Fruit fly (Drosophila melanogaster): ENCODE measurements around the gene HP6.

Gene HP6

dm6 chr2L:4583306-4583705 is 5.3 kb upstream of the HP6 start (continued):
- TF ChIP-seq p53 (GFP tag; optimal IDR thresholded peaks at IDR 0.05) (no peak), CG3726 (GFP tag; IDR thresholded peaks at IDR 0.05) (0 out of 3 replicates have a peak, but pooled peaks have one; percentile 21), zf30C (GFP tag; optimal IDR thresholded peaks at IDR 0.05) (no peak), h (optimal IDR thresholded peaks at IDR 0.05) (no peak), Fer2 (tag; optimal IDR thresholded peaks at IDR 0.05) (no peak), CG3163 (GFP tag; optimal IDR thresholded peaks at IDR 0.05) (no peak), CG6272 (GFP tag; IDR thresholded peaks at IDR 0.05) (0 out of 2 replicates have a peak, but pooled peaks have one; percentile 18), salm (tag; optimal IDR thresholded peaks at IDR 0.05) (peak; percentile 42), Mad (GFP tag; optimal IDR thresholded peaks at IDR 0.05) (peak; percentile 34), CG4854 (GFP tag; optimal IDR thresholded peaks at IDR 0.05) (no peak), CG2199 (GFP tag; IDR thresholded peaks at IDR 0.05) (0 out of 3 replicates have a peak, but pooled peaks have one; percentile 78), CG10462 (GFP tag; optimal IDR thresholded peaks at IDR 0.05) (peak; percentile 39), CG6791 (GFP tag; IDR thresholded peaks at IDR 0.05; ENCODE audit: partially characterized antibody) (no peak), hbn (GFP tag; IDR thresholded peaks at IDR 0.05; ENCODE audit: partially characterized antibody) (no peak), bsh (GFP tag; optimal IDR thresholded peaks at IDR 0.05) (peak; percentile 82 to 88), CkIIα-i1 (GFP tag; IDR thresholded peaks at IDR 0.05) (no peak), rib (GFP tag; IDR thresholded peaks at IDR 0.05) (no peak), hb (GFP tag; IDR thresholded peaks at IDR 0.05; ENCODE audit: partially characterized antibody) (no peak), Camta (GFP tag; optimal IDR thresholded peaks at IDR 0.05) (peak; percentile 43), CG17328 (GFP tag; IDR thresholded peaks at IDR 0.05) (peak; percentile 80), chif (GFP tag; optimal IDR thresholded peaks at IDR 0.05) (peak; percentile 55 to 82), CG9215 (GFP tag; IDR thresholded peaks at IDR 0.05) (peak; percentile 37), CG12236 (GFP tag; optimal IDR thresholded peaks at IDR 0.05) (peak; percentile 36), jing (GFP tag; optimal IDR thresholded peaks at IDR 0.05) (peak; percentile 71), her (GFP tag; optimal IDR thresholded peaks at IDR 0.05) (no peak), scrt (GFP tag; optimal IDR thresholded peaks at IDR 0.05) (peak; percentile 23), kah (GFP tag; optimal IDR thresholded peaks at IDR 0.05) (peak; percentile 25), CG12299 (tag; optimal IDR thresholded peaks at IDR 0.05) (no peak), CG10565 (GFP tag; optimal IDR thresholded peaks at IDR 0.05) (no peak), Poxn (GFP tag; IDR thresholded peaks at IDR 0.05) (no peak), CG10979 (tag; optimal IDR thresholded peaks at IDR 0.05) (peak; percentile 79), Ets65A (GFP tag) (peak; percentile 91), pb (GFP tag; optimal IDR thresholded peaks at IDR 0.05) (no peak), CG3838 (GFP tag; optimal IDR thresholded peaks at IDR 0.05) (peak; percentile 13), schlank (tag; optimal IDR thresholded peaks at IDR 0.05) (no peak), Sox102F (GFP tag; optimal IDR thresholded peaks at IDR 0.05) (peak; percentile 87), CG2678 (tag; optimal IDR thresholded peaks at IDR 0.05) (peak; percentile 79), Hr78 (GFP tag; optimal IDR thresholded peaks at IDR 0.05) (peak in 1 of 2 experiments; percentile 3), CG15601 (tag; optimal IDR thresholded peaks at IDR 0.05) (peak; percentile 38), Dfd (GFP tag; optimal IDR thresholded peaks at IDR 0.05) (no peak), CG7357 (GFP tag; IDR thresholded peaks at IDR 0.05) (peak; percentile 54; the same call in 1 of the 3 replicates), CG11398 (GFP tag; optimal IDR thresholded peaks at IDR 0.05) (peak; percentile 9), HLH54F (GFP tag; optimal IDR thresholded peaks at IDR 0.05) (peak; percentile 19), Sry-β (GFP tag; optimal IDR thresholded peaks at IDR 0.05) (no peak), vnd (GFP tag; IDR thresholded peaks at IDR 0.05; ENCODE audit: partially characterized antibody) (no peak), CG13296 (GFP tag; optimal IDR thresholded peaks at IDR 0.05) (no peak), gsb-n (tag; optimal IDR thresholded peaks at IDR 0.05) (peak; percentile 61), phol (tag; optimal IDR thresholded peaks at IDR 0.05) (peak; percentile 86), fd3F (GFP tag; optimal IDR thresholded peaks at IDR 0.05) (peak; percentile 24), CG8478 (optimal IDR thresholded peaks at IDR 0.05) (no peak), cad (GFP tag; optimal IDR thresholded peaks at IDR 0.05) (no peak)
